Worm (Caenorhabditis elegans): ENCODE results near the gene gpx-3.

gpx-3 gene

DNA sequence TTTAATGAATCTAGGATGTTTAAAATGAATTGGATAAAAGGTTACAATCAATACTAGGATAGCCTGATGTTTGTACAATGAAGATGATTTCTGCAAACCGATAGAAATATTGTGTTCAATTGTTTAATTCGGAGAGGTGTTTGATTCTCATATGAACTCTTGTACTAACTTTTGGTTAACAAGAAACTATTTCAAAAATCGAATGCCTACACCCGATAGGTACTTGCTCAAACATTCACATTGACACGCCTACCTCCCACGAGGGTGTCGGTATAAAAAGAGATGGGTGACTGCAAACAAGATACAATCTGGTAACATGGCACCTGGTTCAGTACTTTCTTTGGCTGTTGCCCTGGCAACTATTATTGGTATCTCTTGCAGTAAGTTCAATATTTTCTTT is at the start of gene gpx-3:
gpx-3 (plus strand) TSS at position 301 of the 400 bp plus-strand sequence.
- TF ChIP-seq unc-62 (GFP tag; optimal IDR thresholded peaks at IDR 0.05) = no peak

DNA sequence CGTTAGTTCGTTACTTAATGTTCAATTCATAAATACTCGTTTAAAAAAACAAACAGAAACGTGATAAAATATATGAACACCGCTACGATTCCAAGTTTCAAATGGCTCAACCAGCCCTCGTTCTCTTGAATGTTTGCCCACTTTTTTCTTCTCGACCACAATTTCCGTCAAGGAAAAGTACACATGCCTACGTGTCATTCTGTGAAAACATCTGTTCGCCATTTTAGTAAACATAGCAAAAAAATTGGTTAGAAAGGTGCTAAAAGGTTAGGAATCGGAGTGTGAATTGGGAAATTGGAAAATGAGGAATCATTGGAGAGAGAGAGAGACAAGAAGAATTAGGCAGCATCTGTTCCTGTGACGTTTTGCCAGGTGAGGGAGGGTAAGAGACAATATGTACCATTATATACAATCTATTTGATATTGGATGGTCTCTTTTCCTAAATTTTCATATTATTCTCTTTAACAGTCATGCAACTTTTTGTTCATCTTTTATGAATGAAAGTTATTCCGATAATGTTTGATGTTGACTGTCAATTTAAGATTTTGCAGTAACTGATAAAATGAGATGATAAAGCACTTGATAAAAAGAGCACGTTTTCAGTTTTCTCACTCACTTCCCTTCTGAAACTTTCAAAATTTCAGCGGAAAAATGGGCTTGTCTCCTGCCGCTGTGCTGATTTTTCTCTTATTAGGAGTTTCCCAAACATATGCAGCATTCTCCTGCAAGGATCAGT is 48.3 kb upstream of the gpx-3 start, which contains the start of gene nuc-1:
nuc-1 (plus strand) TSS at position 612 of the 737 bp plus-strand sequence.
- no peak for TF ChIP-seq unc-62 (GFP tag; optimal IDR thresholded peaks at IDR 0.05)

- no peak for TF ChIP-seq unc-62 (GFP tag; optimal IDR thresholded peaks at IDR 0.05)
Measured at ce11 chrX:9540464-9540863, 47.3 kb upstream of the gpx-3 start.

ce11 chrX:9543352-9543751 is 44.4 kb upstream of the gpx-3 start, which contains the start of gene F49E2.5:
TSS of gene F49E2.5 (plus strand) at chrX:9543652.
- no peak for TF ChIP-seq unc-62 (GFP tag; optimal IDR thresholded peaks at IDR 0.05)

- TF ChIP-seq unc-62 (GFP tag; optimal IDR thresholded peaks at IDR 0.05) = no peak
Measured at ce11 chrX:9544405-9544804, 43.3 kb upstream of the gpx-3 start.

- no peak for TF ChIP-seq unc-62 (GFP tag; optimal IDR thresholded peaks at IDR 0.05)
Measured at ce11 chrX:9546640-9547039, 41.1 kb upstream of the gpx-3 start.

DNA sequence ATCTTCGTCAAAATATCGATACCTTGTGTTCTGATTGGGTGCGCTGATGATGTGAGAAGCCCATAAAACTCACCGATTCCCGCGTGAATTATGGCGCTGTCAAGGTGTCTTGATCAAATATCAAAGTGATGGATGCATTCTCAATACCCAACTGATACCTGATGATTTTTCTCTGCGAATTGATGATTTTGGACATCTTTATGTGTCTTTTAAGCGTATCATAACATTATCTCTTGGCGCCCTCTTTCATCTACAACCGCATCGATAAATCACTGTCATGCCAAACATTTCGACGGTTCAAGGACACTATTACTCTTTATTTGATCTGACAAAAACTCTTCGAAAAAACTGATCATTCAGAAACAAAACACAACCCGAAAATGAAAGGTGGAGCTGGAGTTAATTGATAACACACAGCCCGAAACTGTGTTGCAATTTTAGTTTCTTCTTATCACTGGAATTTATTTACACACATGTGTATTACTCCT is 40.4 kb upstream of the gpx-3 start:
- TF ChIP-seq unc-62 (GFP tag; optimal IDR thresholded peaks at IDR 0.05) = peak; percentile 8

ce11 chrX:9548011-9548795 is 39.5 kb upstream of the gpx-3 start:
- no peak for TF ChIP-seq unc-62 (GFP tag; optimal IDR thresholded peaks at IDR 0.05)

ce11 chrX:9548890-9549289 is 38.9 kb upstream of the gpx-3 start:
- TF ChIP-seq unc-62 (GFP tag; optimal IDR thresholded peaks at IDR 0.05) = no peak

ce11 chrX:9549657-9550369 is 37.9 kb upstream of the gpx-3 start:
- TF ChIP-seq unc-62 (GFP tag; optimal IDR thresholded peaks at IDR 0.05) = no peak

- TF ChIP-seq unc-62 (GFP tag; optimal IDR thresholded peaks at IDR 0.05) = no peak
Measured at ce11 chrX:9550519-9550918, 37.2 kb upstream of the gpx-3 start.

- TF ChIP-seq unc-62 (GFP tag; optimal IDR thresholded peaks at IDR 0.05) = no peak
Measured at ce11 chrX:9551112-9551511, 36.6 kb upstream of the gpx-3 start.

ce11 chrX:9552404-9552803 is 35.3 kb upstream of the gpx-3 start:
- no peak for TF ChIP-seq unc-62 (GFP tag; optimal IDR thresholded peaks at IDR 0.05)

DNA sequence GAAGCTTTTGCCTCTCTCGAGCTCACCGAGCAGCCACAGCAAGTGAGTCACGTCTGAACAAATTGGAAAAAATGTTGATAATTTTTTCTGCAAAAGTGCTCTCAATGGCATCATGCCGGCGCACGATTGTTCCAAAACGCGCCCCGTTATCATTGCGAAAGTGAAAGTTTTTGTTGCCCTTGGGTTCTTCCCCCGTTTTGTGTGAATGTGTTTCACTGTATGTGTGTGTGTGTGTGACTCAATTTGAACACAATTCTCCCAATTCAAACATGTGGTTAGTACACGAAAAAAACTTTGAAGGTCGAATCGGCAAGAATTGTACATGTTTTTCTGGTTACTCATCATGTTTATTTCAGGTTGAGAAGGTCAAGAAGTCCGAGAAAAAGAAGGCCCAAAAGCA is 34.6 kb upstream of the gpx-3 start:
- no peak for TF ChIP-seq unc-62 (GFP tag; optimal IDR thresholded peaks at IDR 0.05)

ce11 chrX:9555238-9555637 is 32.5 kb upstream of the gpx-3 start:
- no peak for TF ChIP-seq unc-62 (GFP tag; optimal IDR thresholded peaks at IDR 0.05)

ce11 chrX:9556038-9556437 is 31.7 kb upstream of the gpx-3 start:
- no peak for TF ChIP-seq unc-62 (GFP tag; optimal IDR thresholded peaks at IDR 0.05)

Data from whole organism, dauer.